Worm (Caenorhabditis elegans) whole organism, early embryonic: ENCODE data around the gene srh-220.

Source experiments
- B0310.2 ChIP-seq: sonication (generic microtip); optimal IDR thresholded peaks from 2 replicates; lab custom pipeline; 2016; ENCODE audit warnings: mild to moderate bottlenecking, missing genetic modification characterization, missing compliant biosample characterization
- F13C5.2 ChIP-seq: sonication (generic microtip); optimal IDR thresholded peaks from 2 replicates; lab custom pipeline; 2017; ENCODE audit warnings: mild to moderate bottlenecking, missing genetic modification characterization, inconsistent platforms, missing compliant biosample characterization
- ama-1 ChIP-seq: fragments of 150-350 bp; optimal IDR thresholded peaks from 2 replicates; lab custom pipeline; 2014
- ceh-13 ChIP-seq: fragments of 200-800 bp; sonication (Bioruptor generic); optimal IDR thresholded peaks from 2 replicates; lab custom pipeline; 2018; ENCODE audit warnings: mild to moderate bottlenecking, missing genetic modification characterization, missing compliant biosample characterization
- flt-1 ChIP-seq: fragments of 200-800 bp; sonication (Bioruptor generic); IDR thresholded peaks from 2 replicates; pipeline ENCODE4 v1.3.6; 2022; ENCODE audit warnings: missing genetic modification characterization, missing compliant biosample characterization
- tbx-37 ChIP-seq: fragments of 200-800 bp; sonication (Bioruptor generic); conservative IDR thresholded peaks from 2 replicates; pipeline ENCODE4 v1.3.6; 2022; ENCODE audit warnings: missing genetic modification reagents, missing genetic modification characterization, missing compliant biosample characterization

ce11 chrIV:3941658-3942328, 36.0 kb downstream of the srh-220 start, which contains the start of gene clec-174:
- TF ChIP-seq ama-1 (lab: Kevin White, UChicago) (no peak), flt-1 (GFP tag; lab: Robert Waterston, UW) (no peak), B0310.2 (tag; lab: Kevin White, UChicago) (no peak), tbx-37 (GFP tag; lab: Robert Waterston, UW) (no peak), ceh-13 (no peak), F13C5.2 (no peak)
